Worm (Caenorhabditis elegans) whole organism, young adult: ENCODE measurements around the gene F22F1.2.
A peak's percentile ranks its signal among the peaks of the same experiment; 100 is the strongest.

Source experiments
- B0019.2 ChIP-seq: fragments of 200-800 bp; sonication (Bioruptor generic); conservative IDR thresholded peaks from 2 replicates; pipeline ENCODE4 v1.3.6; 2022; ENCODE audit warnings: missing genetic modification reagents, missing genetic modification characterization, missing compliant biosample characterization
- B0035.1 ChIP-seq: sonication (generic microtip); optimal IDR thresholded peaks from 2 replicates; lab custom pipeline; 2016; ENCODE audit warnings: missing genetic modification characterization, mild to moderate bottlenecking, missing compliant biosample characterization, missing genotype, missing genetic modification reagents
- B0261.1 ChIP-seq: sonication (generic microtip); optimal IDR thresholded peaks from 2 replicates; lab custom pipeline; 2016; ENCODE audit warnings: mild to moderate bottlenecking, missing genetic modification characterization, moderate library complexity, missing compliant biosample characterization
- B0336.3 ChIP-seq: fragments of 200-800 bp; sonication (Bioruptor generic); IDR thresholded peaks from 2 replicates; pipeline ENCODE4 v1.3.6; 2022; ENCODE audit warnings: missing genetic modification characterization, missing compliant biosample characterization
- F22D6.2 ChIP-seq: sonication (generic microtip); optimal IDR thresholded peaks from 2 replicates; lab custom pipeline; 2016; ENCODE audit warnings: mild to moderate bottlenecking, missing genetic modification characterization, missing compliant biosample characterization
- T07F8.4 ChIP-seq: sonication (generic microtip); optimal IDR thresholded peaks from 2 replicates; lab custom pipeline; 2016; ENCODE audit warnings: mild to moderate bottlenecking, missing genetic modification characterization, moderate library complexity, missing compliant biosample characterization
- Y56A3A.18 ChIP-seq: fragments of 200-800 bp; sonication (Bioruptor generic); IDR thresholded peaks from 2 replicates; pipeline ENCODE4 v1.3.6; 2022; ENCODE audit warnings: missing genetic modification reagents, missing genetic modification characterization, missing compliant biosample characterization
- Y67H2A.10 ChIP-seq: fragments of 200-800 bp; sonication (Bioruptor generic); conservative IDR thresholded peaks from 2 replicates; pipeline ENCODE4 v1.3.6; 2022; ENCODE audit warnings: missing genetic modification reagents, missing genetic modification characterization, missing compliant biosample characterization
- ama-1 ChIP-seq, 3 experiments: fragments of 150-350 bp in 1 of 3; sonication (generic microtip) in 2 of 3; optimal IDR thresholded peaks; 2 replicates each; lab custom pipeline; 2014 to 2018; ENCODE audit warnings: missing biosample characterization in 2 of 3, missing genetic modification characterization in 2 of 3, missing genetic modification reagents in 2 of 3
- attf-3 ChIP-seq: fragments of 200-800 bp; sonication (Bioruptor generic); conservative IDR thresholded peaks from 2 replicates; pipeline ENCODE4 v1.3.6; 2022; ENCODE audit warnings: missing genetic modification reagents, missing genetic modification characterization, missing compliant biosample characterization
- attf-5 ChIP-seq: fragments of 200-800 bp; sonication (Bioruptor generic); optimal IDR thresholded peaks from 2 replicates; lab custom pipeline; 2018; ENCODE audit warnings: mild to moderate bottlenecking, missing genetic modification characterization, missing compliant biosample characterization
- attf-6 ChIP-seq: fragments of 200-800 bp; sonication (Bioruptor generic); IDR thresholded peaks from 2 replicates; pipeline ENCODE4 v1.3.6; 2022; ENCODE audit warnings: missing genetic modification reagents, missing genetic modification characterization, missing compliant biosample characterization
- bed-1 ChIP-seq: fragments of 200-800 bp; sonication (Bioruptor generic); IDR thresholded peaks from 2 replicates; pipeline ENCODE4 v1.3.6; 2022; ENCODE audit warnings: missing genetic modification reagents, missing genetic modification characterization, missing compliant biosample characterization
- ccch-3 ChIP-seq: fragments of 200-800 bp; sonication (Bioruptor generic); optimal IDR thresholded peaks from 2 replicates; lab custom pipeline; 2018; ENCODE audit warnings: mild to moderate bottlenecking, missing genetic modification characterization, missing compliant biosample characterization
- cebp-2 ChIP-seq: fragments of 200-800 bp; sonication (Bioruptor generic); IDR thresholded peaks from 2 replicates; pipeline ENCODE4 v1.3.6; 2022; ENCODE audit warnings: missing genetic modification characterization, missing compliant biosample characterization
- ceh-27 ChIP-seq: fragments of 200-800 bp; sonication (Bioruptor generic); optimal IDR thresholded peaks from 2 replicates; lab custom pipeline; 2018; ENCODE audit warnings: mild to moderate bottlenecking, missing genetic modification characterization, moderate library complexity, missing compliant biosample characterization
- ceh-79 ChIP-seq: sonication (generic microtip); optimal IDR thresholded peaks from 2 replicates; lab custom pipeline; 2017; ENCODE audit warnings: mild to moderate bottlenecking, missing genetic modification characterization, missing compliant biosample characterization
- chd-7 ChIP-seq: sonication (generic microtip); optimal IDR thresholded peaks from 2 replicates; lab custom pipeline; 2016; ENCODE audit warnings: mild to moderate bottlenecking, missing genetic modification characterization, moderate library complexity, missing compliant biosample characterization
- dox-1 ChIP-seq: fragments of 200-800 bp; sonication (Bioruptor generic); IDR thresholded peaks from 2 replicates; pipeline ENCODE4 v1.3.6; 2022; ENCODE audit warnings: missing genetic modification reagents, missing genetic modification characterization, missing compliant biosample characterization
- dpff-1 ChIP-seq: sonication (generic microtip); optimal IDR thresholded peaks from 2 replicates; lab custom pipeline; 2017; ENCODE audit warnings: mild to moderate bottlenecking, missing genetic modification characterization, missing compliant biosample characterization
- efl-1 ChIP-seq: fragments of 150-350 bp; optimal IDR thresholded peaks from 2 replicates; lab custom pipeline; 2014; ENCODE audit warnings: missing biosample characterization, missing genetic modification reagents, missing genetic modification characterization
- egl-18 ChIP-seq: fragments of 200-800 bp; sonication (Bioruptor generic); IDR thresholded peaks from 2 replicates; pipeline ENCODE4 v1.3.6; 2022; ENCODE audit warnings: missing genetic modification reagents, missing genetic modification characterization, missing compliant biosample characterization
- egl-44 ChIP-seq: fragments of 200-800 bp; sonication (Bioruptor generic); IDR thresholded peaks from 2 replicates; pipeline ENCODE4 v1.3.6; 2022; ENCODE audit warnings: missing genetic modification reagents, missing genetic modification characterization, missing compliant biosample characterization
- hmg-20 ChIP-seq: fragments of 200-800 bp; sonication (Bioruptor generic); IDR thresholded peaks from 2 replicates; pipeline ENCODE4 v1.3.6; 2022; ENCODE audit warnings: missing genetic modification reagents, missing genetic modification characterization, missing compliant biosample characterization
- hsf-1 ChIP-seq: fragments of 200-800 bp; sonication (Bioruptor generic); IDR thresholded peaks from 2 replicates; pipeline ENCODE4 v1.3.6; 2022; ENCODE audit warnings: missing genetic modification reagents, missing genetic modification characterization, missing compliant biosample characterization
- lin-54 ChIP-seq: fragments of 200-800 bp; sonication (Bioruptor generic); optimal IDR thresholded peaks from 2 replicates; lab custom pipeline; 2018; ENCODE audit warnings: mild to moderate bottlenecking, missing genetic modification characterization, missing compliant biosample characterization
- lir-1 ChIP-seq: fragments of 200-800 bp; sonication (Bioruptor generic); conservative IDR thresholded peaks from 2 replicates; pipeline ENCODE4 v1.3.6; 2022; ENCODE audit warnings: missing genetic modification reagents, missing genetic modification characterization, missing compliant biosample characterization
- lsl-1 ChIP-seq: fragments of 200-800 bp; sonication (Bioruptor generic); optimal IDR thresholded peaks from 2 replicates; lab custom pipeline; 2018; ENCODE audit warnings: mild to moderate bottlenecking, missing genetic modification characterization, moderate library complexity, missing compliant biosample characterization
- lsy-27 ChIP-seq: sonication (generic microtip); optimal IDR thresholded peaks from 2 replicates; lab custom pipeline; 2017; ENCODE audit warnings: missing genetic modification characterization, mild to moderate bottlenecking, missing compliant biosample characterization, antibody characterized with exemption, missing genotype, borderline replicate concordance; ENCODE audit not compliant: insufficient read depth
- madf-3 ChIP-seq: fragments of 200-800 bp; sonication (Bioruptor generic); IDR thresholded peaks from 2 replicates; pipeline ENCODE4 v1.3.6; 2022; ENCODE audit warnings: missing genetic modification reagents, missing genetic modification characterization, missing compliant biosample characterization
- mcd-1 ChIP-seq: fragments of 200-800 bp; sonication (Bioruptor generic); IDR thresholded peaks from 2 replicates; pipeline ENCODE4 v1.3.6; 2022; ENCODE audit warnings: missing genetic modification reagents, missing genetic modification characterization, missing compliant biosample characterization
- mel-28 ChIP-seq: sonication (generic microtip); optimal IDR thresholded peaks from 2 replicates; lab custom pipeline; 2016; ENCODE audit warnings: borderline replicate concordance, mild to moderate bottlenecking, missing genetic modification characterization, missing compliant biosample characterization
- nfya-1 ChIP-seq: sonication (generic microtip); optimal IDR thresholded peaks from 2 replicates; lab custom pipeline; 2017; ENCODE audit warnings: antibody characterized with exemption, missing compliant biosample characterization, missing genetic modification characterization, borderline replicate concordance; ENCODE audit not compliant: insufficient read depth
- nfya-2 ChIP-seq: fragments of 200-800 bp; sonication (Bioruptor generic); IDR thresholded peaks from 2 replicates; pipeline ENCODE4 v1.3.6; 2022; ENCODE audit warnings: missing genetic modification reagents, missing genetic modification characterization, missing compliant biosample characterization
- nhr-120 ChIP-seq: fragments of 200-800 bp; sonication (Bioruptor generic); IDR thresholded peaks from 2 replicates; pipeline ENCODE4 v1.3.6; 2022; ENCODE audit warnings: missing genetic modification characterization, missing compliant biosample characterization
- nhr-179 ChIP-seq: sonication (generic microtip); optimal IDR thresholded peaks from 2 replicates; lab custom pipeline; 2016; ENCODE audit warnings: mild to moderate bottlenecking, missing genetic modification characterization, missing compliant biosample characterization
- repo-1 ChIP-seq: sonication (generic microtip); optimal IDR thresholded peaks from 2 replicates; lab custom pipeline; 2017; ENCODE audit warnings: mild to moderate bottlenecking, missing genetic modification characterization, missing compliant biosample characterization
- rpc-1 ChIP-seq, 2 experiments: fragments of 150-350 bp in 1 of 2; sonication (generic microtip) in 1 of 2; optimal IDR thresholded peaks; 2 replicates each; lab custom pipeline; 2014 to 2018; ENCODE audit warnings: missing biosample characterization in 1 of 2, missing genetic modification characterization in 1 of 2, missing genetic modification reagents in 1 of 2, missing genotype in 1 of 2
- snpc-1.1 ChIP-seq: sonication (generic microtip); optimal IDR thresholded peaks from 2 replicates; lab custom pipeline; 2017; ENCODE audit warnings: missing genetic modification characterization, mild to moderate bottlenecking, missing compliant biosample characterization, antibody characterized with exemption, moderate library complexity, missing genotype, missing genetic modification reagents; ENCODE audit not compliant: insufficient read depth
- snpc-3.4 ChIP-seq: sonication (generic microtip); optimal IDR thresholded peaks from 2 replicates; lab custom pipeline; 2017; ENCODE audit warnings: missing genetic modification characterization, mild to moderate bottlenecking, missing compliant biosample characterization, antibody characterized with exemption, moderate library complexity, missing genotype, missing genetic modification reagents
- sptf-2 ChIP-seq: fragments of 200-800 bp; sonication (Bioruptor generic); optimal IDR thresholded peaks from 2 replicates; lab custom pipeline; 2018; ENCODE audit warnings: mild to moderate bottlenecking, missing genetic modification characterization, missing compliant biosample characterization
- tbx-9 ChIP-seq: sonication (generic microtip); optimal IDR thresholded peaks from 2 replicates; lab custom pipeline; 2016; ENCODE audit warnings: borderline replicate concordance, missing genetic modification characterization, inconsistent platforms, missing compliant biosample characterization
- unc-62 ChIP-seq: fragments of 150-350 bp; optimal IDR thresholded peaks from 2 replicates; lab custom pipeline; 2014; ENCODE audit warnings: missing biosample characterization, missing genetic modification reagents, missing genetic modification characterization
- ztf-25 ChIP-seq: fragments of 200-800 bp; sonication (Bioruptor generic); IDR thresholded peaks from 2 replicates; pipeline ENCODE4 v1.3.6; 2022; ENCODE audit warnings: missing genetic modification reagents, missing genetic modification characterization, missing compliant biosample characterization
- ztf-26 ChIP-seq: sonication (generic microtip); optimal IDR thresholded peaks from 2 replicates; lab custom pipeline; 2017; ENCODE audit warnings: missing genetic modification characterization, missing compliant biosample characterization
- ztf-6 ChIP-seq: fragments of 200-800 bp; sonication (Bioruptor generic); IDR thresholded peaks from 2 replicates; pipeline ENCODE4 v1.3.6; 2022; ENCODE audit warnings: missing genetic modification reagents, missing genetic modification characterization, missing compliant biosample characterization

F22F1.2 gene

DNA sequence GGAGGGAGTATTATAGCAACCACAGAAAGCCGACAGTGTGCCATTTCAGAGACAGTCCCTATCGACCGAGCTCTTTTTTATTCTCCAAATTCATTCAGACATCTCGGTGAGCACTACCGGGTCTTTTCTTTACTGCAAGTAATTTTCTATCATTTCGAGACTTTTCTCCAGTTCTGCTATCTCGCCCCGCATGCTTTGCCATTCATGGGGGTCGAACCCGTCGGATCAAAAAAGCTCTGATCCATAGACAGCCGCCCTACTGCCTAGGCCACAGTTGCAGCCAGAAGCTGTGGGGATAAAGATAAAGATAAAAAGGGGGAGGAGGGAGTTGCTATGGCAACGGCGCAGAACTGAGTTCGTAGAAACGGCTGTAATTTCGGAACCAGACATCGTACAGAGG, 888 bp upstream of the F22F1.2 start (continued):
- TF ChIP-seq nhr-179, result no peak
- TF ChIP-seq ceh-79 (tag; lab: Kevin White, UChicago), result peak; percentile 10
- peak; percentile 49 for TF ChIP-seq rpc-1 (optimal IDR thresholded peaks at IDR 0.05; lab: Kevin White, UChicago)
- peak; percentile 83 for TF ChIP-seq rpc-1 (tag; optimal IDR thresholded peaks at IDR 0.05; lab: Kevin White, UChicago)
- no peak for TF ChIP-seq lsy-27
- no peak for TF ChIP-seq snpc-3.4 (tag; lab: Kevin White, UChicago)
- TF ChIP-seq B0261.1 (tag; lab: Kevin White, UChicago), result peak; percentile 70
- TF ChIP-seq lin-54, result no peak

DNA sequence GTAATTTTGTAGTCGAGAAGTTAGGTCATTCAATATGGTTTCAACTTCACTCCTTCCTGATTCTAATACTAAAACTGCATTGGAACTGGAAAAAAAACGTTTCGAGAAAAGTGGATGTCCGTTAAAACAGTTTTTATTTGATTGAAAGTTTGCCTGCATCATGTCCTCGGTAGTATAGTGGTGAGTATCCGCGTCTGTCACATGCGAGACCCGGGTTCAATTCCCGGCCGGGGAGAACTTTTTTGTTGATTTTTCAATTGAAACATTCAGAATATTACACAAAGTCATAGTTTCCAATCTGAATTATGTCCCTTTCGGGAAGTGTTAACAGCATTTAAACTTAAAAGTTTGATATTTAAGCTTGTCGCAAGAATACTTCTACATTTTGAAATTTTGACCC, 1.5 kb downstream of the F22F1.2 start:
- TF ChIP-seq attf-6 (GFP tag; lab: Robert Waterston, UW), result no peak
- no peak for TF ChIP-seq attf-5 (GFP tag; lab: Kevin White, UChicago)
- no peak for TF ChIP-seq B0019.2
- TF ChIP-seq ztf-6 (GFP tag; lab: Robert Waterston, UW), result no peak
- TF ChIP-seq hmg-20 (GFP tag; lab: Robert Waterston, UW), result no peak
- no peak for TF ChIP-seq bed-1 (GFP tag; lab: Robert Waterston, UW)
- no peak for TF ChIP-seq unc-62
- no peak for TF ChIP-seq dpff-1 (tag; lab: Kevin White, UChicago)
- peak; percentile 68 for TF ChIP-seq rpc-1 (optimal IDR thresholded peaks at IDR 0.05; lab: Kevin White, UChicago)
- TF ChIP-seq rpc-1 (tag; optimal IDR thresholded peaks at IDR 0.05; lab: Kevin White, UChicago), result peak; percentile 83
- no peak for TF ChIP-seq nhr-179
- TF ChIP-seq F22D6.2 (tag; lab: Kevin White, UChicago), result no peak
- TF ChIP-seq B0336.3, result no peak
- TF ChIP-seq ama-1 (optimal IDR thresholded peaks at IDR 0.05; lab: Kevin White, UChicago), result no peak
- TF ChIP-seq ama-1 (GFP tag; optimal IDR thresholded peaks at IDR 0.05; lab: Kevin White, UChicago), result peak in 1 of 2 experiments; percentile 56
- no peak for TF ChIP-seq lsl-1 (GFP tag; lab: Kevin White, UChicago)
- TF ChIP-seq ccch-3 (GFP tag; lab: Kevin White, UChicago), result no peak
- no peak for TF ChIP-seq egl-18 (GFP tag; lab: Robert Waterston, UW)
- TF ChIP-seq madf-3 (GFP tag; lab: Robert Waterston, UW), result no peak
- no peak for TF ChIP-seq T07F8.4 (tag; lab: Kevin White, UChicago)
- TF ChIP-seq B0261.1 (tag; lab: Kevin White, UChicago), result peak; percentile 72
- no peak for TF ChIP-seq attf-3 (GFP tag; lab: Robert Waterston, UW)
- TF ChIP-seq lir-1 (GFP tag; lab: Robert Waterston, UW), result no peak
- no peak for TF ChIP-seq repo-1
- no peak for TF ChIP-seq ztf-26 (tag; lab: Kevin White, UChicago)
- TF ChIP-seq chd-7 (tag; lab: Kevin White, UChicago), result no peak
- peak; percentile 39; the same call in 1 of the 2 replicates for TF ChIP-seq ztf-25 (GFP tag; lab: Robert Waterston, UW)
- no peak for TF ChIP-seq Y67H2A.10
- TF ChIP-seq nfya-2 (GFP tag; lab: Robert Waterston, UW), result no peak
- TF ChIP-seq snpc-1.1 (tag; lab: Kevin White, UChicago), result no peak
- no peak for TF ChIP-seq cebp-2 (GFP tag; lab: Robert Waterston, UW)
- no peak for TF ChIP-seq sptf-2 (GFP tag; lab: Kevin White, UChicago)
- TF ChIP-seq mel-28, result no peak
- no peak for TF ChIP-seq mcd-1 (GFP tag; lab: Robert Waterston, UW)
- no peak for TF ChIP-seq tbx-9
- TF ChIP-seq egl-44 (GFP tag; lab: Robert Waterston, UW), result no peak
- no peak for TF ChIP-seq ceh-79 (tag; lab: Kevin White, UChicago)
- TF ChIP-seq nhr-120 (GFP tag; lab: Robert Waterston, UW), result no peak
- 0 out of 2 replicates have a peak, but pooled peaks have one; percentile 7 for TF ChIP-seq dox-1 (GFP tag; lab: Robert Waterston, UW)
- no peak for TF ChIP-seq nfya-1 (tag; lab: Kevin White, UChicago)
- no peak for TF ChIP-seq hsf-1
- no peak for TF ChIP-seq efl-1 (GFP tag; lab: Kevin White, UChicago)
- no peak for TF ChIP-seq ceh-27 (GFP tag; lab: Kevin White, UChicago)
- peak; percentile 23 for TF ChIP-seq B0035.1 (tag; lab: Kevin White, UChicago)
- TF ChIP-seq Y56A3A.18, result no peak
